Worm (Caenorhabditis elegans) whole organism, L3 larva: Measurements from ENCODE around the gene W04E12.9.

Experiments used
- hmg-11 ChIP-seq: sonication (generic microtip); optimal IDR thresholded peaks from 2 replicates; lab custom pipeline; 2016; ENCODE audit warnings: missing genetic modification characterization, missing compliant biosample characterization
- nfya-1 ChIP-seq: sonication (generic microtip); optimal IDR thresholded peaks from 2 replicates; lab custom pipeline; 2017; ENCODE audit warnings: missing genetic modification characterization, mild to moderate bottlenecking, missing compliant biosample characterization, antibody characterized with exemption, moderate library complexity; ENCODE audit not compliant: insufficient read depth

DNA sequence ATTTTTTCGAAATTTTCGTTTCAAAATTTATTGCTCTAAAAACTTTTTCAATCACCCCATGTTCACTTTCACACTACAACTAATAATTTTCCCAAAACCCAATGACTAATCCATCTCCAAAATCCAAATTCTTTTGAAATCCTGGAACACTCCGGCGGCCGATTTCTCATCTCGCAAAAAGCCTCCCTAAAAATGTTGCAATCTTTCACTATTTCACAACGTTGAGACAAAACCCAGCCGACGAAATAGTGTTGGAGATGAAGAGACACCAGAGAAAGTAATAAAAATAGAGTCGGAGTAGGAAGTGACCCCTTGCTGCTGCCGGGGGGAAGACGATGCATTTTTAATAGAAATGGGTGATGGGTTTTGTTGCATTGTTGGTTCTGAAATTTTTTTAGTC lies 31.8 kb upstream of the W04E12.9 start:
- no peak for TF ChIP-seq nfya-1 (tag; lab: Kevin White, UChicago)
- TF ChIP-seq hmg-11 (tag; lab: Kevin White, UChicago) = peak; percentile 15
